Worm (Caenorhabditis elegans) whole organism, late embryonic: ENCODE measurements around the gene F07C6.6.

Source experiments
- ceh-14 ChIP-seq: sonication (generic microtip); optimal IDR thresholded peaks from 2 replicates; lab custom pipeline; 2016; ENCODE audit warnings: missing genotype, missing genetic modification characterization, missing compliant biosample characterization
- ceh-9 ChIP-seq: sonication (generic microtip); optimal IDR thresholded peaks from 2 replicates; lab custom pipeline; 2016; ENCODE audit warnings: mild to moderate bottlenecking, missing genetic modification characterization, inconsistent platforms, missing compliant biosample characterization
- fax-1 ChIP-seq: sonication (generic microtip); optimal IDR thresholded peaks from 2 replicates; lab custom pipeline; 2016; ENCODE audit warnings: missing genotype, missing genetic modification characterization, missing compliant biosample characterization
- hlh-6 ChIP-seq: sonication (generic microtip); optimal IDR thresholded peaks from 2 replicates; lab custom pipeline; 2016; ENCODE audit warnings: missing genotype, missing genetic modification characterization, missing compliant biosample characterization
- lin-11 ChIP-seq: fragments of 200-800 bp; sonication (Bioruptor generic); optimal IDR thresholded peaks from 2 replicates; lab custom pipeline; 2018; ENCODE audit warnings: mild to moderate bottlenecking, missing genetic modification characterization, missing compliant biosample characterization

DNA sequence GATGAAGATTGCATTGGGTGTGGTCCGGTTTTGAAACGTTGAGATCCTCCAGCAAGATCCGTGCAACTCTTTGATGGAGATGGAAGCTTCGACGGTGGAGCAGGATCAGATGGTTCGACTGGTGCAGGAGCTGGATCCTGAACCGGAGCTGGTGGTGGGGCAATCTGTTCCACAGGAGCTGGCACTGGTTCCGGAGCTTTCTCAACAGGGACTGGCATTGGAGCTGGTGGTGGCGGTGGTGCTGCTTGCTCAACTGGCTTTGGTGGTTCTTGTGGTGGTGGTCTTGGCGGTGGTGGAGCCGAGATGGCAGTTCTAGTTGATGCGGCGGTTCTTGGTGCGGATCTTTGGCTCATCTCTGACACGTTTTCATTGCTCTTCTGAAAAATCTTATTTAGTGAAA, 48.9 kb upstream of the F07C6.6 start:
- TF ChIP-seq fax-1 (tag; lab: Kevin White, UChicago) = no peak
- no peak for TF ChIP-seq lin-11 (tag; lab: Kevin White, UChicago)
- no peak for TF ChIP-seq ceh-9
- TF ChIP-seq hlh-6 (tag; lab: Kevin White, UChicago) = no peak
- no peak for TF ChIP-seq ceh-14
